Fruit fly (Drosophila melanogaster) whole organism: ENCODE data around the gene CG32643.

Source experiments
- Dll ChIP-seq: fragments of >200 bp; optimal IDR thresholded peaks from 2 replicates; lab custom pipeline; 2017
- psq ChIP-seq: fragments of >200 bp; optimal IDR thresholded peaks from 2 replicates; lab custom pipeline; 2017

DNA sequence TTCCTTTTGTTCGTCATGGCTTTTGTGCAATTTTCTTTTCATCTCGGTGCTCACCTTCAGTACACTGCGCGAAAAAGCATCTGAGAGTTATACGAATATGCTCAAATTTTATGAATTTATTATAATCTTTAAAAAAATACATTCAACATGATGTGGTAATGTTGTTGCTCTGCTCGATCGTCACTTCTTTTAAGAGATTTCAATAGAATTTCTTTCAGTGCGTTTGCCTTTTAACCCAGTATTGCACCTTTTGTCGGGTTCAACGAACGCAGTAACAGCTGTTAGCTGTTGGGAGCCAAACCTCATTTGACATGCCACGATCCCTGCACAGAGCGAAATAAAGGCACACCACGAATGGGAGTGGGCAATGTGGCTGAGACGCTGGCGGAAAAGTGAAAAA, 44.4 kb upstream of the CG32643 start:
- TF ChIP-seq psq (lab: Kevin White, UChicago) (no peak), Dll (no peak)
